Worm (Caenorhabditis elegans) whole organism, early embryonic: ENCODE measurements around the gene ZK84.4.
"Not testable (repeated sequence)": the region's sequence is repeated elsewhere in the genome, so short reads cannot be mapped to it uniquely, and the experiment has no call there.

Experiments used
- B0310.2 ChIP-seq: sonication (generic microtip); optimal IDR thresholded peaks from 2 replicates; lab custom pipeline; 2016; ENCODE audit warnings: mild to moderate bottlenecking, missing genetic modification characterization, missing compliant biosample characterization
- F13C5.2 ChIP-seq: sonication (generic microtip); optimal IDR thresholded peaks from 2 replicates; lab custom pipeline; 2017; ENCODE audit warnings: mild to moderate bottlenecking, missing genetic modification characterization, inconsistent platforms, missing compliant biosample characterization
- aly-1 ChIP-seq: sonication (generic microtip); optimal IDR thresholded peaks from 2 replicates; lab custom pipeline; 2016; ENCODE audit warnings: missing genetic modification characterization, missing compliant biosample characterization
- ama-1 ChIP-seq: fragments of 150-350 bp; optimal IDR thresholded peaks from 2 replicates; lab custom pipeline; 2014
- ceh-13 ChIP-seq: fragments of 200-800 bp; sonication (Bioruptor generic); optimal IDR thresholded peaks from 2 replicates; lab custom pipeline; 2018; ENCODE audit warnings: mild to moderate bottlenecking, missing genetic modification characterization, missing compliant biosample characterization
- ceh-36 ChIP-seq: sonication (generic microtip); optimal IDR thresholded peaks from 2 replicates; lab custom pipeline; 2016; ENCODE audit warnings: missing genetic modification characterization, inconsistent platforms, missing compliant biosample characterization
- ets-7 ChIP-seq: sonication (generic microtip); optimal IDR thresholded peaks from 2 replicates; lab custom pipeline; 2016; ENCODE audit warnings: missing genotype, missing genetic modification characterization, missing compliant biosample characterization
- flt-1 ChIP-seq: fragments of 200-800 bp; sonication (Bioruptor generic); IDR thresholded peaks from 2 replicates; pipeline ENCODE4 v1.3.6; 2022; ENCODE audit warnings: missing genetic modification characterization, missing compliant biosample characterization
- hmbx-1 ChIP-seq: sonication (generic microtip); optimal IDR thresholded peaks from 2 replicates; lab custom pipeline; 2016; ENCODE audit warnings: mild to moderate bottlenecking, missing genetic modification characterization, missing compliant biosample characterization
- hmg-4 ChIP-seq: fragments of 200-800 bp; sonication (Bioruptor generic); optimal IDR thresholded peaks from 2 replicates; lab custom pipeline; 2018; ENCODE audit warnings: mild to moderate bottlenecking, missing genetic modification characterization, missing compliant biosample characterization
- hnd-1 ChIP-seq: sonication (generic microtip); optimal IDR thresholded peaks from 2 replicates; lab custom pipeline; 2016; ENCODE audit warnings: missing genetic modification characterization, missing compliant biosample characterization
- pes-1 ChIP-seq: fragments of 200-800 bp; sonication (Bioruptor generic); IDR thresholded peaks from 2 replicates; pipeline ENCODE4 v1.3.6; 2022; ENCODE audit warnings: missing genetic modification reagents, missing genetic modification characterization, missing compliant biosample characterization
- scrt-1 ChIP-seq: fragments of 200-800 bp; sonication (Bioruptor generic); IDR thresholded peaks from 2 replicates; pipeline ENCODE4 v1.3.6; 2022; ENCODE audit warnings: missing genetic modification characterization, missing compliant biosample characterization
- sea-1 ChIP-seq: fragments of 200-800 bp; sonication (Bioruptor generic); conservative IDR thresholded peaks from 2 replicates; pipeline ENCODE4 v1.3.6; 2022; ENCODE audit warnings: missing genetic modification characterization, missing compliant biosample characterization
- tbx-11 ChIP-seq: fragments of 200-800 bp; sonication (Bioruptor generic); IDR thresholded peaks from 2 replicates; pipeline ENCODE4 v1.3.6; 2022; ENCODE audit warnings: missing genetic modification characterization, missing compliant biosample characterization
- tbx-37 ChIP-seq: fragments of 200-800 bp; sonication (Bioruptor generic); conservative IDR thresholded peaks from 2 replicates; pipeline ENCODE4 v1.3.6; 2022; ENCODE audit warnings: missing genetic modification reagents, missing genetic modification characterization, missing compliant biosample characterization
- tra-4 ChIP-seq: sonication (generic microtip); optimal IDR thresholded peaks from 2 replicates; lab custom pipeline; 2017; ENCODE audit warnings: missing genetic modification characterization, missing compliant biosample characterization

Gene ZK84.4

DNA sequence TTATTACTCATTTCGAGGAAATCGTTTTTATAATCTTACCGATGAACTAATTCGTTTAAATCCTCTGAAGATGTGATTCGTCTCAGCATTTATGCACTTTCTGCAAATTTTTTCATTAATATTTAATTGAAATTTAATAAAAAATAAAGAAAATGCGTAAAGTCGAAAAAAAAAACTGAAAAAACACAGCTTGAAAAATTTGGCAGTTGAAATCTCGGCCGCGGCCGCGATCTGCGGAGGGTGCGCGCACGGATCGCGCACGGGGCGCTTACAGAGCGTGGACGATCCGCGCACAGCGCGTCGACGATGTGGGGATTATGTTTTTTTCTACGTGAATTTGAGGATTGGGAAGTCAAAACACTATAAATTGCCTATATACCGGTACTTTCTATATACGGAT lies at the start of gene ZK84.4:
ZK84.4 (minus strand) TSS at position 101 of the 400 bp plus-strand sequence.
- not testable (repeated sequence) for TF ChIP-seq F13C5.2, aly-1, B0310.2 (tag; lab: Kevin White, UChicago)

DNA sequence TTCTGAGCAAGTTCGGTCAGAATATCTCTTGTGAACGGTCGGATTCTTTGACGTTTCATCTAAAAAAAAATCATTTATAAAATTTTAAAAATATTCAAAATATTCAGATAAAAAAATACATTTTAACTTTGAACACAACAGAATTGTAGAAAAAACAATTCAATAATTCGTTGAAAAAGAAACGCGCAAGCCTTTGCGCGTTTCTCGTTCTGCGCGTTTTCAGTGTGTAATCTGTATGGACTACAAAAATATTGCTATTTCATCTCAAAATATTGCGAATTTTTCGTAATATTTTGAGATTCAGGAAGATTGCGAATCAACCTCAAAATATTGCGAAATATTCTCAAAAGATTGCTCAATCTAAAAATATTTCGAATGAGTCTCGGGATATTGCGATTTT lies 47.1 kb upstream of the ZK84.4 start, which contains the start of gene R12C12.7:
R12C12.7 (minus strand) TSS at position 59 of the 400 bp plus-strand sequence.
- TF ChIP-seq hmg-4, result no peak
- TF ChIP-seq tbx-11 (GFP tag; lab: Robert Waterston, UW), result 0 out of 2 replicates have a peak, but pooled peaks have one; percentile 26
- TF ChIP-seq scrt-1, result no peak
- TF ChIP-seq ama-1, result no peak
- TF ChIP-seq ceh-13 (GFP tag; lab: Kevin White, UChicago), result no peak
- peak; percentile 9 for TF ChIP-seq F13C5.2 (tag; lab: Kevin White, UChicago)

DNA sequence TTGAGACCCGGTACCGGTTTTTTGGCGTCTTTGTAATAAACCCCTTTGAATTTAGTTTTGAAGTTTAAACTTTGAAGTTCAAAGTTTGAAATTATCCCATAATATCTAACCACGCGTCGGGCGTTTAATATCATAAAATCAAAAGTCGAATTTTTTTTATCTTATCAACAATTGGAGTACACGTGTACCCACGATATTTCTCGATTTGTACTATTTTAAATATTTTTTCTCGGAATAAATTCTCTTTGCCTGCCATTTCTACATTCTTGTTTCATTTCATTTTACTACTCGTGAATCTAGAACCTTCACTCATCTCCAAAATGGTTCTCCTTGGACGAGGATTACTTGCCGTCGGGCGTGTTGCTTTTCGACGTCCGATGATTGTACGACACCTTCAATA lies 41.3 kb upstream of the ZK84.4 start, which contains the start of gene gldc-1:
gldc-1 (plus strand) TSS at position 301 of the 400 bp plus-strand sequence.
- TF ChIP-seq hmbx-1 (tag; lab: Kevin White, UChicago) (no peak), hnd-1 (tag; lab: Kevin White, UChicago) (no peak), ceh-36 (tag; lab: Kevin White, UChicago) (no peak)

DNA sequence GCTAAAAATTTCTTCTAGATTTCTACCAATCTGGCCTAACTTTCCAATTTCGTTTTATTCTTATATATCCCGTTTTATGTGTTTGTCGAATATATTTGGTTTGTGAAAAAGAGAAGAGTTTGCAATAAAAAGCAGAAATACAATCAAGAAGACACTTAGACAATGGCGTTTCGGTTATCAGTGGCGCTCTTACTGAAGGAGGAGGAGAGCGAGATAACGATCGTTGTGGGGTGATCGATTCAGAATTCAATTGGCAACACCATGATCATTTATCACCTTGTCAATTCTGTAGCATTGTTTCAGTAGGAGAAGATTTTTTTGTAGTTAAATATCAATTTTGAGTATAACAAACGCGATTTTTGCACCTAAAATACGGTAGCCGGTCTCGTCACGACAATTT lies 40.8 kb upstream of the ZK84.4 start:
- TF ChIP-seq tbx-37 (GFP tag; lab: Robert Waterston, UW), result no peak
- no peak for TF ChIP-seq flt-1 (GFP tag; lab: Robert Waterston, UW)
- no peak for TF ChIP-seq pes-1 (GFP tag; lab: Robert Waterston, UW)
- TF ChIP-seq scrt-1, result no peak
- TF ChIP-seq tbx-11 (GFP tag; lab: Robert Waterston, UW), result no peak
- no peak for TF ChIP-seq ceh-36 (tag; lab: Kevin White, UChicago)
- no peak for TF ChIP-seq aly-1 (tag; lab: Kevin White, UChicago)
- no peak for TF ChIP-seq hmbx-1 (tag; lab: Kevin White, UChicago)
- no peak for TF ChIP-seq F13C5.2 (tag; lab: Kevin White, UChicago)
- no peak for TF ChIP-seq hnd-1 (tag; lab: Kevin White, UChicago)
- TF ChIP-seq B0310.2 (tag; lab: Kevin White, UChicago), result no peak
- TF ChIP-seq ceh-13 (GFP tag; lab: Kevin White, UChicago), result no peak
- no peak for TF ChIP-seq sea-1 (GFP tag; lab: Robert Waterston, UW)
- no peak for TF ChIP-seq ets-7
- no peak for TF ChIP-seq hmg-4
- no peak for TF ChIP-seq tra-4 (tag; lab: Kevin White, UChicago)
- no peak for TF ChIP-seq ama-1

DNA sequence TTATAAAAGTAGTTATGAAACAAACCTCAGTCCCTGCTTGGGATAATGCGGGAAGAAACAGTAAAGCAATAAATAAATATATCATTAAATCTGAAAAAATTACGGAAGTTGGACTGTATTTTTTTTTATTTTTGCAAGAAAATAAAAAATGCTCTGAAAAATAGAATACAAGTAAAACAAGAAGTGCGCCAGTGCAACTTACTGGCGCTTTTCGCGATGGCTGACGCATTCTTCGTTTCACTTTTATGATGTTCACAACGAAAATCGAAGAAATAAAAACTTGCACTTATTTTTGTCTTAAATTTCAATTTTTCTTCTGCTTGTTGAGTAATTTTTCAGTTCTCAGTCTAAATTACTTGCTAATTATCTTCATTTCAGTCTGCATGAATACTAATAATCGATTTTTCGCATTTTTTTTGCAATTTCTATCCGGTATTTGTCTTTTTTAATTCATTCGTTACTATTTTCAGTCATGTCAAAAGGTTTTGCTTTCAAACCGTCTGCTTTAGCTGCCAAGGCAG lies 38.9 kb upstream of the ZK84.4 start, which contains the start of the genes R12C12.6 and ran-5:
R12C12.6 (minus strand) TSS at position 229 of the 521 bp plus-strand sequence.
ran-5 (plus strand) TSS at position 471 of the 521 bp plus-strand sequence.
- TF ChIP-seq flt-1 (GFP tag; lab: Robert Waterston, UW) (peak; percentile 70), tbx-37 (GFP tag; lab: Robert Waterston, UW) (0 out of 2 replicates have a peak, but pooled peaks have one; percentile 13), tra-4 (tag; lab: Kevin White, UChicago) (no peak), pes-1 (GFP tag; lab: Robert Waterston, UW) (no peak; the same call in 1 of the 2 replicates), hmbx-1 (tag; lab: Kevin White, UChicago) (no peak), F13C5.2 (tag; lab: Kevin White, UChicago) (peak; percentile 71), ets-7 (no peak), ceh-36 (tag; lab: Kevin White, UChicago) (peak; percentile 55)

ce11 chrII:6046023-6046631 lies 37.3 kb upstream of the ZK84.4 start:
- TF ChIP-seq ama-1, result no peak
- no peak for TF ChIP-seq tbx-37 (GFP tag; lab: Robert Waterston, UW)
- TF ChIP-seq hnd-1 (tag; lab: Kevin White, UChicago), result no peak
- no peak for TF ChIP-seq hmg-4
- TF ChIP-seq scrt-1, result no peak
- TF ChIP-seq F13C5.2 (tag; lab: Kevin White, UChicago), result no peak
- TF ChIP-seq aly-1 (tag; lab: Kevin White, UChicago), result no peak
- no peak for TF ChIP-seq sea-1 (GFP tag; lab: Robert Waterston, UW)
- TF ChIP-seq pes-1 (GFP tag; lab: Robert Waterston, UW), result no peak
- no peak for TF ChIP-seq hmbx-1 (tag; lab: Kevin White, UChicago)
- no peak for TF ChIP-seq tbx-11 (GFP tag; lab: Robert Waterston, UW)
- TF ChIP-seq flt-1 (GFP tag; lab: Robert Waterston, UW), result no peak
- no peak for TF ChIP-seq ceh-13 (GFP tag; lab: Kevin White, UChicago)
- TF ChIP-seq ets-7, result no peak
- TF ChIP-seq ceh-36 (tag; lab: Kevin White, UChicago), result no peak
- no peak for TF ChIP-seq tra-4 (tag; lab: Kevin White, UChicago)
- TF ChIP-seq B0310.2 (tag; lab: Kevin White, UChicago), result no peak

- TF ChIP-seq tbx-37 (GFP tag; lab: Robert Waterston, UW), result no peak
- TF ChIP-seq ama-1, result no peak
- TF ChIP-seq scrt-1, result no peak
- TF ChIP-seq tra-4 (tag; lab: Kevin White, UChicago), result no peak
- no peak for TF ChIP-seq flt-1 (GFP tag; lab: Robert Waterston, UW)
- no peak for TF ChIP-seq F13C5.2 (tag; lab: Kevin White, UChicago)
- no peak for TF ChIP-seq ceh-13 (GFP tag; lab: Kevin White, UChicago)
These were observed 36.3 kb upstream of the ZK84.4 start, which contains the start of gene R12C12.5 for ce11 chrII:6045048-6045447. Gene R12C12.5 (minus strand): TSS chrII:6045148.
